Worm (Caenorhabditis elegans) whole organism, L1 larva: ENCODE results near the gene srb-6.

Source experiments
- Y116A8C.19 ChIP-seq: sonication (generic microtip); optimal IDR thresholded peaks from 2 replicates; lab custom pipeline; 2016; ENCODE audit warnings: missing compliant biosample characterization, missing genetic modification characterization, borderline replicate concordance
- aly-2 ChIP-seq: fragments of 150-350 bp; optimal IDR thresholded peaks from 2 replicates; lab custom pipeline; 2014; ENCODE audit warnings: missing biosample characterization, missing genetic modification characterization
- ceh-63 ChIP-seq: fragments of 200-800 bp; sonication (Bioruptor generic); optimal IDR thresholded peaks from 2 replicates; lab custom pipeline; 2018; ENCODE audit warnings: mild to moderate bottlenecking, missing genetic modification characterization, missing compliant biosample characterization
- ceh-88 ChIP-seq: fragments of 200-800 bp; sonication (Bioruptor generic); IDR thresholded peaks from 2 replicates; pipeline ENCODE4 v1.3.6; 2022; ENCODE audit warnings: missing genetic modification characterization, missing compliant biosample characterization
- ceh-90 ChIP-seq: sonication (generic microtip); optimal IDR thresholded peaks from 2 replicates; lab custom pipeline; 2016; ENCODE audit warnings: missing genetic modification characterization, missing compliant biosample characterization
- dsc-1 ChIP-seq: sonication (generic microtip); optimal IDR thresholded peaks from 2 replicates; lab custom pipeline; 2016; ENCODE audit warnings: mild to moderate bottlenecking, missing genetic modification characterization, missing compliant biosample characterization
- efl-1 ChIP-seq, 4 experiments: fragments of 150-350 bp; optimal IDR thresholded peaks in 3 of 4; peaks in 1 of 4; 1 replicate in 1 of 4; 2 replicates in 3 of 4; lab custom pipeline; 2014; ENCODE audit warnings: missing biosample characterization in 2 of 4, missing genetic modification characterization in 2 of 4, missing genetic modification reagents in 2 of 4
- elt-3 ChIP-seq, 6 experiments: fragments of 150-350 bp in 1 of 6; sonication (generic microtip); optimal IDR thresholded peaks; 2 replicates each; lab custom pipeline; 2017 to 2018; ENCODE audit warnings: missing biosample characterization in 6 of 6, missing genetic modification characterization in 6 of 6, inconsistent platforms in 1 of 6
- ets-5 ChIP-seq: fragments of 200-800 bp; sonication (Bioruptor generic); IDR thresholded peaks from 2 replicates; pipeline ENCODE4 v1.3.6; 2022; ENCODE audit warnings: missing genetic modification characterization, missing compliant biosample characterization
- fkh-10 ChIP-seq: sonication (generic microtip); optimal IDR thresholded peaks from 2 replicates; lab custom pipeline; 2017; ENCODE audit warnings: missing biosample characterization, missing genetic modification reagents, missing genetic modification characterization
- fkh-8 ChIP-seq: sonication (generic microtip); optimal IDR thresholded peaks from 2 replicates; lab custom pipeline; 2016; ENCODE audit warnings: mild to moderate bottlenecking, missing genetic modification characterization, missing compliant biosample characterization
- grh-1 ChIP-seq: fragments of 200-800 bp; sonication (Bioruptor generic); IDR thresholded peaks from 2 replicates; pipeline ENCODE4 v1.3.6; 2022; ENCODE audit warnings: missing genetic modification reagents, missing genetic modification characterization, missing compliant biosample characterization
- hlh-17 ChIP-seq: fragments of 200-800 bp; sonication (Bioruptor generic); optimal IDR thresholded peaks from 2 replicates; lab custom pipeline; 2018; ENCODE audit warnings: missing genetic modification characterization, mild to moderate bottlenecking, missing compliant biosample characterization, moderate library complexity, borderline replicate concordance
- hpl-2 ChIP-seq: fragments of 150-350 bp; optimal IDR thresholded peaks from 2 replicates; lab custom pipeline; 2014; ENCODE audit warnings: missing biosample characterization, missing genetic modification reagents, missing genetic modification characterization
- lin-14 ChIP-seq: fragments of 200-800 bp; sonication (Bioruptor generic); optimal IDR thresholded peaks from 2 replicates; lab custom pipeline; 2018; ENCODE audit warnings: mild to moderate bottlenecking, missing genetic modification characterization, moderate library complexity, missing compliant biosample characterization
- lir-3 ChIP-seq: sonication (generic microtip); optimal IDR thresholded peaks from 2 replicates; lab custom pipeline; 2016; ENCODE audit warnings: mild to moderate bottlenecking, missing genetic modification characterization, moderate library complexity, missing compliant biosample characterization; ENCODE audit not compliant: poor library complexity
- lsy-2 ChIP-seq, 2 experiments: fragments of 150-350 bp; optimal IDR thresholded peaks; 2 replicates each; lab custom pipeline; 2014; ENCODE audit warnings: missing biosample characterization in 2 of 2, missing genetic modification characterization in 2 of 2
- mab-9 ChIP-seq: fragments of 200-800 bp; sonication (Bioruptor generic); IDR thresholded peaks from 2 replicates; pipeline ENCODE4 v1.3.6; 2022; ENCODE audit warnings: missing genetic modification reagents, missing genetic modification characterization, missing compliant biosample characterization
- mep-1 ChIP-seq: fragments of 150-350 bp; optimal IDR thresholded peaks from 2 replicates; lab custom pipeline; 2014; ENCODE audit warnings: missing biosample characterization, missing genetic modification characterization
- nhr-11 ChIP-seq: fragments of 150-350 bp; optimal IDR thresholded peaks from 2 replicates; lab custom pipeline; 2014; ENCODE audit warnings: missing biosample characterization, missing genetic modification characterization
- nhr-237 ChIP-seq: fragments of 150-350 bp; optimal IDR thresholded peaks from 2 replicates; lab custom pipeline; 2014; ENCODE audit warnings: missing biosample characterization, missing genetic modification characterization
- nhr-84 ChIP-seq: sonication (generic microtip); optimal IDR thresholded peaks from 2 replicates; lab custom pipeline; 2017; ENCODE audit warnings: missing biosample characterization, missing genetic modification characterization
- nhr-85 ChIP-seq: sonication (generic microtip); peaks from one replicate; lab custom pipeline; 2016; ENCODE audit warnings: missing genetic modification characterization, inconsistent platforms, missing compliant biosample characterization
- pqm-1 ChIP-seq: sonication (generic microtip); optimal IDR thresholded peaks from 3 replicates; lab custom pipeline; 2017; ENCODE audit warnings: missing biosample characterization, missing genetic modification characterization
- snpc-4 ChIP-seq: fragments of 150-350 bp; optimal IDR thresholded peaks from 2 replicates; lab custom pipeline; 2014; ENCODE audit warnings: missing biosample characterization, missing genetic modification characterization
- snu-23 ChIP-seq: sonication (generic microtip); optimal IDR thresholded peaks from 2 replicates; lab custom pipeline; 2016; ENCODE audit warnings: missing genetic modification characterization, missing compliant biosample characterization
- sox-4 ChIP-seq: sonication (generic microtip); optimal IDR thresholded peaks from 2 replicates; lab custom pipeline; 2016; ENCODE audit warnings: missing genetic modification characterization, missing compliant biosample characterization
- sup-37 ChIP-seq: fragments of 200-800 bp; sonication (Bioruptor generic); optimal IDR thresholded peaks from 2 replicates; lab custom pipeline; 2018; ENCODE audit warnings: mild to moderate bottlenecking, missing genetic modification characterization, missing compliant biosample characterization
- unc-30 ChIP-seq: sonication (generic microtip); optimal IDR thresholded peaks from 2 replicates; lab custom pipeline; 2017; ENCODE audit warnings: missing biosample characterization, missing genetic modification characterization
- unc-62 ChIP-seq: fragments of 150-350 bp; optimal IDR thresholded peaks from 2 replicates; lab custom pipeline; 2014; ENCODE audit warnings: missing biosample characterization, missing genetic modification reagents, missing genetic modification characterization
- vab-15 ChIP-seq: sonication (generic microtip); optimal IDR thresholded peaks from 2 replicates; lab custom pipeline; 2017; ENCODE audit warnings: missing genotype, mild to moderate bottlenecking, missing genetic modification characterization, missing compliant biosample characterization
- zip-4 ChIP-seq: fragments of 200-800 bp; sonication (Bioruptor generic); optimal IDR thresholded peaks from 2 replicates; lab custom pipeline; 2018; ENCODE audit warnings: mild to moderate bottlenecking, missing genetic modification characterization, moderate library complexity, missing compliant biosample characterization
- ztf-11 ChIP-seq, 2 experiments: sonication (generic microtip); optimal IDR thresholded peaks; 2 replicates each; lab custom pipeline; 2016 to 2017; ENCODE audit warnings: missing genetic modification characterization in 2 of 2, missing biosample characterization in 1 of 2, missing compliant biosample characterization in 1 of 2

srb-6 gene

ce11 chrII:10194605-10195004, at the start of gene srb-6:
Gene srb-6 (plus strand): TSS chrII:10194905.
- TF ChIP-seq hlh-17 (GFP tag; lab: Kevin White, UChicago): no peak

ce11 chrII:10146488-10146887, 48.2 kb upstream of the srb-6 start, which contains the start of gene pax-3:
Gene pax-3 (plus strand): TSS chrII:10146570.
- peak; percentile 87 for TF ChIP-seq nhr-85 (tag; lab: Kevin White, UChicago)
- TF ChIP-seq ztf-11 (tag; optimal IDR thresholded peaks at IDR 0.05; lab: Kevin White, UChicago): no peak
- TF ChIP-seq lin-14 (GFP tag; lab: Kevin White, UChicago): peak; percentile 12
- TF ChIP-seq lsy-2 (tag; optimal IDR thresholded peaks at IDR 0.05; lab: Kevin White, UChicago): peak in 1 of 2 experiments; percentile 69

- TF ChIP-seq nhr-85 (tag; lab: Kevin White, UChicago) (peak; percentile 64), snu-23 (GFP tag; lab: Kevin White, UChicago) (no peak), vab-15 (peak; percentile 60), efl-1 (optimal IDR thresholded peaks at IDR 0.05; lab: Kevin White, UChicago) (no peak), efl-1 (GFP tag; optimal IDR thresholded peaks at IDR 0.05 in 1 of 2; lab: Kevin White, UChicago) (peak in 1 of 2 experiments; percentile 49), unc-62 (GFP tag; lab: Kevin White, UChicago) (no peak), nhr-237 (no peak), ceh-88 (GFP tag; lab: Robert Waterston, UW) (no peak), fkh-10 (no peak), lsy-2 (tag; optimal IDR thresholded peaks at IDR 0.05; lab: Kevin White, UChicago) (peak in 1 of 2 experiments; percentile 47)
Measured at ce11 chrII:10147502-10147901, 47.2 kb upstream of the srb-6 start.

ce11 chrII:10155106-10155505, 39.6 kb upstream of the srb-6 start, which contains the start of gene nlp-63:
Gene nlp-63 (plus strand): TSS chrII:10155406.
- TF ChIP-seq unc-30 (tag; lab: Kevin White, UChicago): no peak
- TF ChIP-seq aly-2 (tag; lab: Kevin White, UChicago): no peak
- TF ChIP-seq nhr-84 (tag; lab: Kevin White, UChicago): no peak
- TF ChIP-seq pqm-1 (tag; lab: Kevin White, UChicago): no peak
- TF ChIP-seq sup-37 (GFP tag; lab: Kevin White, UChicago): no peak
- TF ChIP-seq Y116A8C.19 (tag; lab: Kevin White, UChicago): no peak
- TF ChIP-seq elt-3 (tag; optimal IDR thresholded peaks at IDR 0.05; lab: Kevin White, UChicago): no peak

ce11 chrII:10162785-10163184, 31.9 kb upstream of the srb-6 start:
- TF ChIP-seq sox-4 (no peak), grh-1 (GFP tag; lab: Robert Waterston, UW) (no peak), fkh-8 (tag; lab: Kevin White, UChicago) (peak; percentile 63)

- no peak for TF ChIP-seq mab-9 (GFP tag; lab: Robert Waterston, UW)
- TF ChIP-seq efl-1 (optimal IDR thresholded peaks at IDR 0.05; lab: Kevin White, UChicago): no peak
- TF ChIP-seq efl-1 (GFP tag; optimal IDR thresholded peaks at IDR 0.05 in 1 of 2; lab: Kevin White, UChicago): peak in 1 of 2 experiments; percentile 59
Measured at ce11 chrII:10164137-10164536, 30.6 kb upstream of the srb-6 start.

- TF ChIP-seq hpl-2 (GFP tag; lab: Kevin White, UChicago): no peak
- no peak for TF ChIP-seq ceh-90 (tag; lab: Kevin White, UChicago)
- peak; percentile 37 for TF ChIP-seq dsc-1 (tag; lab: Kevin White, UChicago)
- TF ChIP-seq mep-1: no peak
- TF ChIP-seq nhr-11 (tag; lab: Kevin White, UChicago): no peak
- TF ChIP-seq hlh-17 (GFP tag; lab: Kevin White, UChicago): no peak
- TF ChIP-seq fkh-8 (tag; lab: Kevin White, UChicago): peak; percentile 57
- TF ChIP-seq snpc-4: no peak
- TF ChIP-seq Y116A8C.19 (tag; lab: Kevin White, UChicago): no peak
- TF ChIP-seq ets-5 (GFP tag; lab: Robert Waterston, UW): no peak
- TF ChIP-seq unc-62 (GFP tag; lab: Kevin White, UChicago): no peak
- no peak for TF ChIP-seq ceh-63 (GFP tag; lab: Kevin White, UChicago)
- TF ChIP-seq zip-4 (GFP tag; lab: Kevin White, UChicago): no peak
- TF ChIP-seq lir-3: no peak
Measured at ce11 chrII:10166365-10166764, 28.3 kb upstream of the srb-6 start.
